Fruit fly (Drosophila melanogaster) whole organism, adult: ENCODE measurements around the gene CG33278.

Experiments
- CG11617 ChIP-seq: fragments of 200-800 bp; sonication (Bioruptor generic); optimal IDR thresholded peaks from 2 replicates; lab custom pipeline; 2017; ENCODE audit warnings: mild to moderate bottlenecking, missing biosample characterization, missing genetic modification reagents, missing genetic modification characterization
- CG12768 ChIP-seq: fragments of 200-800 bp; sonication (Bioruptor generic); optimal IDR thresholded peaks from 2 replicates; lab custom pipeline; 2017; ENCODE audit warnings: missing biosample characterization, missing genetic modification characterization, mild to moderate bottlenecking, moderate library complexity, missing genetic modification reagents
- CG14711 ChIP-seq: fragments of 200-800 bp; sonication (Bioruptor generic); optimal IDR thresholded peaks from 2 replicates; lab custom pipeline; 2018; ENCODE audit warnings: missing biosample characterization, mild to moderate bottlenecking, missing genetic modification characterization, moderate library complexity
- CG1620 ChIP-seq: fragments of 200-800 bp; sonication (Bioruptor generic); optimal IDR thresholded peaks from 2 replicates; lab custom pipeline; 2016; ENCODE audit warnings: missing biosample characterization, missing genetic modification characterization
- CG33017 ChIP-seq: fragments of 200-800 bp; sonication (Bioruptor generic); optimal IDR thresholded peaks from 2 replicates; lab custom pipeline; 2018; ENCODE audit warnings: missing biosample characterization, mild to moderate bottlenecking, missing genetic modification characterization, moderate library complexity
- CG5204 ChIP-seq: fragments of 200-800 bp; sonication (Bioruptor generic); optimal IDR thresholded peaks from 2 replicates; lab custom pipeline; 2016; ENCODE audit warnings: missing biosample characterization, missing genetic modification characterization
- CG7045 ChIP-seq: fragments of 200-800 bp; sonication (Bioruptor generic); optimal IDR thresholded peaks from 2 replicates; lab custom pipeline; 2017; ENCODE audit warnings: missing biosample characterization, mild to moderate bottlenecking, missing genetic modification characterization
- CG7101 ChIP-seq: fragments of 200-800 bp; sonication (Bioruptor generic); optimal IDR thresholded peaks from 2 replicates; lab custom pipeline; 2018; ENCODE audit warnings: missing biosample characterization, mild to moderate bottlenecking, missing genetic modification characterization, moderate library complexity
- Clk ChIP-seq: fragments of 200-800 bp; sonication (Bioruptor generic); optimal IDR thresholded peaks from 2 replicates; lab custom pipeline; 2017; ENCODE audit warnings: missing biosample characterization, missing genetic modification characterization
- Crg-1 ChIP-seq: fragments of 200-800 bp; sonication (Bioruptor generic); optimal IDR thresholded peaks from 2 replicates; lab custom pipeline; 2016; ENCODE audit warnings: missing biosample characterization, missing genetic modification characterization
- Hr96 ChIP-seq: fragments of 200-800 bp; sonication (Bioruptor generic); optimal IDR thresholded peaks from 2 replicates; lab custom pipeline; 2016; ENCODE audit warnings: missing biosample characterization, missing genetic modification characterization
- Mnt ChIP-seq: fragments of 200-800 bp; sonication (Bioruptor generic); optimal IDR thresholded peaks from 2 replicates; lab custom pipeline; 2016; ENCODE audit warnings: missing biosample characterization, mild to moderate bottlenecking, missing genetic modification characterization
- bab1 ChIP-seq: fragments of 200-800 bp; sonication (Bioruptor generic); optimal IDR thresholded peaks from 3 replicates; lab custom pipeline; 2019; ENCODE audit warnings: missing biosample characterization, mild to moderate bottlenecking, missing genetic modification characterization, moderate library complexity
- cic ChIP-seq: fragments of 200-800 bp; sonication (Bioruptor generic); optimal IDR thresholded peaks from 2 replicates; lab custom pipeline; 2017; ENCODE audit warnings: missing biosample characterization, mild to moderate bottlenecking, missing genetic modification characterization, moderate library complexity
- cnc ChIP-seq, 2 experiments: fragments of >200 bp; optimal IDR thresholded peaks; 2 replicates each; lab custom pipeline; 2017
- kay ChIP-seq: fragments of 200-800 bp; sonication (Bioruptor generic); peaks from one replicate; lab custom pipeline; 2016; ENCODE audit warnings: missing biosample characterization, missing genetic modification characterization, borderline replicate concordance
- ovo ChIP-seq: fragments of 200-800 bp; sonication (Bioruptor generic); optimal IDR thresholded peaks from 2 replicates; lab custom pipeline; 2016; ENCODE audit warnings: missing biosample characterization, missing genetic modification characterization
- pad ChIP-seq: fragments of 200-800 bp; sonication (Bioruptor generic); optimal IDR thresholded peaks from 3 replicates; lab custom pipeline; 2017; ENCODE audit warnings: missing biosample characterization, missing genetic modification characterization, mild to moderate bottlenecking, moderate library complexity, missing genetic modification reagents
- tj ChIP-seq: fragments of 200-800 bp; sonication (Bioruptor generic); optimal IDR thresholded peaks from 3 replicates; lab custom pipeline; 2017; ENCODE audit warnings: missing biosample characterization, mild to moderate bottlenecking, missing genetic modification characterization, moderate library complexity
- toe ChIP-seq: fragments of 200-800 bp; sonication (Bioruptor generic); optimal IDR thresholded peaks from 2 replicates; lab custom pipeline; 2016; ENCODE audit warnings: missing biosample characterization, missing genetic modification characterization

CG33278 gene

DNA sequence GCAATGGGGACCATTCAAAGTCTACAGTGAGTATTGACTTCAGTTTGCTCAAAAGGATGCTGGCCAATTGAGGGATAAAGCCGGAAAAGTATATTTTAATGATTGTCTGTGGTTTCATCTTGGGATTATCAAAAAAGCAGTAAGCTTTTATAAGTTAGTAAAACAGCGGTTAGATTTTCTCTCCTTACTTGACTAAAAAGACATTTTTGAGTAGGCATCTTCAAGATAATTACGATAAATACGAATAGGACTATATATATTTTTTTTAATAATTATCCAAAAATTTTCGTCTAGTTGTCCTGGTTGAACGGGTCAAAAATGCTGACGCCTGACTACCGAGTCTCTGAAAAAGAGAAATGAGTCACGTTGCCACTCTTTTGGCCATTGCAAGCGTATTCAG is at the start of gene CG33278:
TSS of gene CG33278 (plus strand) at position 301 of the 400 bp plus-strand sequence.
- TF ChIP-seq Clk (GFP tag; lab: Kevin White, UChicago) (no peak), Mnt (GFP tag; lab: Kevin White, UChicago) (no peak), Hr96 (GFP tag; lab: Kevin White, UChicago) (no peak), CG1620 (GFP tag; lab: Kevin White, UChicago) (no peak), toe (GFP tag; lab: Kevin White, UChicago) (no peak)

DNA sequence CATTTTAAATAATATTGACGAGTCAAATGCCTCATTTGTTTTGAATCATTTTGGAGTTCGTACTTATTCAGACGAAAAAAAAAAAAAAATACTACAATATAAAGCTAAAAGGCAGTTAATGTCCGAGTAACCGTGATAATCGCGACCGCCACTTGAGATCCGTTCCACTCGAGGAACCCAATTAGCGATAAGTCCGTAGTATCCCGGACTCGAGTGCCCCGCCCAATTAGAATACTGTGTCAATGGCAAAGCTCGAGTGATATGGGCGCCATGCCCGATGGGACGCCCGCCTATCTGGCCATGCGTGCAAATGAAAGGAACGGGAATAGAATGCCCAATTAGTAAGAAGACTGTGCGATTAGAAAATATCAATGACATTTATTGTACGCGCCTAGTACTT is 48.7 kb upstream of the CG33278 start:
- TF ChIP-seq Crg-1 (GFP tag; lab: Kevin White, UChicago) (no peak), CG33017 (no peak), CG11617 (GFP tag; lab: Kevin White, UChicago) (no peak), tj (no peak), Clk (GFP tag; lab: Kevin White, UChicago) (no peak), toe (GFP tag; lab: Kevin White, UChicago) (no peak), pad (GFP tag; lab: Kevin White, UChicago) (no peak), Mnt (GFP tag; lab: Kevin White, UChicago) (no peak), CG5204 (no peak), CG14711 (tag; lab: Kevin White, UChicago) (no peak), CG12768 (GFP tag; lab: Kevin White, UChicago) (no peak)

DNA sequence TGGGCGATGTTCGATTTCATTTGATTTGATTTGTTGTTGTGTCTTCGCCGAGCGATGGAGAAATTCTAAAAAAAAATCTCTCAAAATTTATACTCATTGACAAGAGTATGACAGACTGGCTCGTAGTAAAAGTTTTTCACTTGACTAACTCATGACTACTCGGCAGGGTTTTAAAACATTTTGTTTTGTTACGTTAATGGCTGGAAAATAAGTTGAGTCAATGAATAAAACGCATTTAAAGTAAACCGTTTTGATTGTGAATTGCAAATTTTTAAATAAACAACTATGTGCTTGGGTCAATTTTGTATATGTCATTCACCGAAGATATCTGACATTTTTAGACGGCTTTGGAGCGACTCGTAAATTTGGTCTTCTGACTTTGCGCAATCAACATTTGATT is 46.6 kb upstream of the CG33278 start, which contains the start of gene CG8560:
TSS of gene CG8560 (minus strand) at position 101 of the 400 bp plus-strand sequence.
- TF ChIP-seq ovo (GFP tag; lab: Kevin White, UChicago), result no peak

DNA sequence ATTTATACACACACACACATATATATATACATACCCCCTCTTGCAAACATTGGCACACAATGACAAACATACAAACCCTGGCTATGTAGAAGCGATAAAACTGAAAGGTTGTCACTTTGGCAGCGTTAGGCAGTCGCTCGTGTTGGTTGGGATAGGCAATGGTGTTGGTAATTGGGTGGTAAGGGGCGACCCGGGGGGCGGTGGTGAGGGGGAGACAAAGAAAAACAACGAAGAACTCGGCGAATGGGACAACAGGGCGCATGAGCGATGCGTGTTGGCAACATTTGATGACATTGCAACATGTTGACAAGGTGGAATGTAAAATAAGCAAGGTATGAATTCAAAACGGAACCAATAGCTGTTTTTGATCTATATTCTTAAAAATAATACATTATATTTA is 28.1 kb upstream of the CG33278 start:
- TF ChIP-seq Mnt (GFP tag; lab: Kevin White, UChicago) (no peak), toe (GFP tag; lab: Kevin White, UChicago) (no peak), Clk (GFP tag; lab: Kevin White, UChicago) (no peak), CG5204 (no peak), cic (GFP tag; lab: Kevin White, UChicago) (no peak), bab1 (no peak), cnc (optimal IDR thresholded peaks at IDR 0.05; lab: Kevin White, UChicago) (no peak), CG7101 (no peak), pad (GFP tag; lab: Kevin White, UChicago) (no peak), CG12768 (GFP tag; lab: Kevin White, UChicago) (no peak), tj (no peak), kay (GFP tag; lab: Kevin White, UChicago) (no peak), Crg-1 (GFP tag; lab: Kevin White, UChicago) (no peak)

DNA sequence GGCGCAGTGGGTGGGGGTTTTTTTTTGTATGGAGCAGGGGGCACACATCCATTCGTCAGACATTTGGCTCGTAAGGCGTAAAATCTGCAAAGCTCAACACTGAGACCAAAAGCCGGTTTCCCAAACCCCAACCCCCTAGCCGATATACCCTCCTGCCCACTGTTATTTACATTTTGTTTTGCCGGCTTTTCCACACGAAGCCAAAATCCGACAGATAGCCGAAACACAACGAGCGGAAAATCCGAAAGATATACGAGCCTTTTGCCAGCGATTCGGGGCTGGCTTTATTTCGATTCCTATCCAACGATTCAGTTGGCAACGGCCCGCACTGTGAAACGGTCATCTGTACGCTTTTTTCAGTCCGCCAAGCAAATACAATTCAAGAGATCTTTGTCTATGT is 27.1 kb upstream of the CG33278 start, which contains the start of gene CG42458:
TSS of gene CG42458 (plus strand) at position 311 of the 400 bp plus-strand sequence.
- TF ChIP-seq kay (GFP tag; lab: Kevin White, UChicago), result peak; percentile 68
- no peak for TF ChIP-seq toe (GFP tag; lab: Kevin White, UChicago)

DNA sequence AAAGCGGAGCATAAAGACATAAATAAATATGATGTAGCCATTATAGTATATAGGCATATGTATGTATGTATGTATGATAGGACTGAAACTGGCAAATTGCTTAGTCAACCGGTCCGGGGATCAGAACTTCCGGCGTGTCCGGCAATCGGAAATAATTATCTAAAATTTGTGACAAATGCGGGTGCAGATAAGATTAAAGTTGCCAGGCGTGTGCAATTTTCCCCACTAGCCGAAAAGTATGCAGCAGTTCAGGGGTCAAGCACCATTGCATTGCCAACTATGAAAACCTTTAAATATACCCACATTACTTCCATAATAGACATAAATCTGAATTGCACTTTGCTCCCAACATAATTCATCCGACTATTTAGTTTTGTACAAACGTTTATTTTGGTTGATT is 18.4 kb upstream of the CG33278 start:
- no peak for TF ChIP-seq bab1
- TF ChIP-seq CG12768 (GFP tag; lab: Kevin White, UChicago), result no peak
- no peak for TF ChIP-seq CG7101
- no peak for TF ChIP-seq ovo (GFP tag; lab: Kevin White, UChicago)
- no peak for TF ChIP-seq CG14711 (tag; lab: Kevin White, UChicago)
- TF ChIP-seq CG5204, result no peak
- no peak for TF ChIP-seq CG7045 (GFP tag; lab: Kevin White, UChicago)
- TF ChIP-seq Hr96 (GFP tag; lab: Kevin White, UChicago), result no peak
- TF ChIP-seq cic (GFP tag; lab: Kevin White, UChicago), result no peak
- TF ChIP-seq cnc (optimal IDR thresholded peaks at IDR 0.05; lab: Kevin White, UChicago), result no peak
- no peak for TF ChIP-seq CG1620 (GFP tag; lab: Kevin White, UChicago)
- no peak for TF ChIP-seq Crg-1 (GFP tag; lab: Kevin White, UChicago)
- no peak for TF ChIP-seq tj
- TF ChIP-seq toe (GFP tag; lab: Kevin White, UChicago), result no peak
- TF ChIP-seq CG11617 (GFP tag; lab: Kevin White, UChicago), result no peak
- TF ChIP-seq pad (GFP tag; lab: Kevin White, UChicago), result no peak
- no peak for TF ChIP-seq Clk (GFP tag; lab: Kevin White, UChicago)
- TF ChIP-seq kay (GFP tag; lab: Kevin White, UChicago), result no peak
- no peak for TF ChIP-seq Mnt (GFP tag; lab: Kevin White, UChicago)

DNA sequence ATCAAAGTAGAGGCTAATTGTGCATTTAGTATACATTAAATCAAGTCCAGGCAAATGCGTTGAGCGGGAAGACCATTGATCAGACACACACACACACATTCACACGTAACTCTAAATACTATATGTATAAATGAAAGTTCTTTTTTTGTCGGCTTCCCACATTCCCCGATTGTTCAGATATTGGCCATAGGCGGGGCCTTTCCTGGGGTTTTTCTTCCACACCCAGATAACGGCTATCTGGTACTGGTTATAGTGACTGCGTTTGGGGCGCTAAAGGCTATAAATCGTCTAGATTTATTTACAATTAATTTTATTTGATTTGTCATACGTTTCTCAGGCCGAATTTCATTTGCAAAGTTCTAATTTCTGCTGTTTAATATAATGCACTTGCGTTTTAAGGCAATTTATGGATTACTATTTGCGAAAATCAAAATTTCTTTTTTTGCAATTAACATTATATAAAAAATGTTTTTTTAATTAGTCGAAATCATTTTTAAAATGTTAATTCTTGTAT is 17.8 kb upstream of the CG33278 start:
- no peak for TF ChIP-seq pad (GFP tag; lab: Kevin White, UChicago)
- peak; percentile 62 for TF ChIP-seq kay (GFP tag; lab: Kevin White, UChicago)
